Fruit fly (Drosophila melanogaster): Measurements from ENCODE around the gene CG11658.

The CG11658 gene

DNA sequence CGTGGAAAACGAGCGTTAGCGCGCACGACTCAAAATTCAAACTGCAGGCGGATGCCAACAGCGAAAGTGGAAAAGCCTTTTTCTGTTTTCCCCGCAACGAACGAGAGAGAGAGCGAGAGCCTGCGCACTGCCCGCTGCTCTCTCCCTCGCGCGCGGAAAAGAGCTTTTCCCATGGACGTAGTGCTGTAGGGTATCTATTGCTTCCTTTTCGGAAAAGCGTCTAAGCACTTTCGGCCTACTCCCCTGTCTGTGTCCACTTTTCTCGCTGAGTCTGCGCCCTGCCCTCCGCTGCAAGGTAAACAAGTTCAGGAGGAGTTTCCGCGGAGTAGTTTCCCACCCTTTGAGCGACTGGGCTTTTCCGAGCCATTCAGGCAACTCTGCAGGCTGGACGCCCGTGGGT is 28.1 kb downstream of the CG11658 start, which contains the start of gene CG32085 (continued):
- TF ChIP-seq CG4617 (GFP tag; optimal IDR thresholded peaks at IDR 0.05; ENCODE audit: borderline replicate concordance) (no peak), pfk (GFP tag; optimal IDR thresholded peaks at IDR 0.05) (no peak), trem (tag; optimal IDR thresholded peaks at IDR 0.05) (no peak), dmrt11E (tag; optimal IDR thresholded peaks at IDR 0.05) (no peak), HLHmδ (GFP tag; optimal IDR thresholded peaks at IDR 0.05) (peak; percentile 18), CG17385 (GFP tag; optimal IDR thresholded peaks at IDR 0.05) (peak; percentile 27), usp (GFP tag; optimal IDR thresholded peaks at IDR 0.05) (no peak), Hr39 (optimal IDR thresholded peaks at IDR 0.05) (no peak), dysf (GFP tag; IDR thresholded peaks at IDR 0.05) (peak; percentile 82), CG14710 (tag; optimal IDR thresholded peaks at IDR 0.05) (no peak), ap (GFP tag; IDR thresholded peaks at IDR 0.05) (no peak), E2f2 (GFP tag; IDR thresholded peaks at IDR 0.05) (peak; percentile 47), CG4424 (GFP tag; optimal IDR thresholded peaks at IDR 0.05) (peak; percentile 51), fd64A (GFP tag; optimal IDR thresholded peaks at IDR 0.05) (no peak), CG14667 (GFP tag; IDR thresholded peaks at IDR 0.05) (peak; percentile 50; the same call in 1 of the 2 replicates), disco-r (GFP tag; optimal IDR thresholded peaks at IDR 0.05) (no peak), CG7745 (tag; optimal IDR thresholded peaks at IDR 0.05) (no peak), CG3726 (GFP tag; IDR thresholded peaks at IDR 0.05) (no peak), Lim3 (GFP tag; IDR thresholded peaks at IDR 0.05) (no peak), CG7357 (GFP tag; IDR thresholded peaks at IDR 0.05) (0 out of 3 replicates have a peak, but pooled peaks have one; percentile 43), schlank (tag; optimal IDR thresholded peaks at IDR 0.05) (peak; percentile 67), CG13296 (GFP tag; optimal IDR thresholded peaks at IDR 0.05) (peak; percentile 61), unc-4 (GFP tag; IDR thresholded peaks at IDR 0.05; ENCODE audit: partially characterized antibody) (no peak), CG18011 (GFP tag; optimal IDR thresholded peaks at IDR 0.05) (peak; percentile 51), ac (GFP tag; optimal IDR thresholded peaks at IDR 0.05) (no peak), CG3163 (GFP tag; optimal IDR thresholded peaks at IDR 0.05) (peak; percentile 17), Nf-YC (tag; optimal IDR thresholded peaks at IDR 0.05) (peak; percentile 39), amos (GFP tag; IDR thresholded peaks at IDR 0.05; ENCODE audit: partially characterized antibody) (no peak), nom (GFP tag; optimal IDR thresholded peaks at IDR 0.05) (no peak), Xrp1 (GFP tag; IDR thresholded peaks at IDR 0.05) (no peak; the same call in 1 of the 2 replicates), bbx (GFP tag; IDR thresholded peaks at IDR 0.05; ENCODE audit: partially characterized antibody) (no peak), CoRest (tag; optimal IDR thresholded peaks at IDR 0.05) (peak; percentile 21), jigr1 (GFP tag; IDR thresholded peaks at IDR 0.05) (no peak), CG6654 (GFP tag; optimal IDR thresholded peaks at IDR 0.05) (peak; percentile 3), insv (GFP tag; optimal IDR thresholded peaks at IDR 0.05) (no peak), cato (GFP tag; optimal IDR thresholded peaks at IDR 0.05; ENCODE audit: borderline replicate concordance) (no peak), Lpt (GFP tag; optimal IDR thresholded peaks at IDR 0.05) (no peak)

DNA sequence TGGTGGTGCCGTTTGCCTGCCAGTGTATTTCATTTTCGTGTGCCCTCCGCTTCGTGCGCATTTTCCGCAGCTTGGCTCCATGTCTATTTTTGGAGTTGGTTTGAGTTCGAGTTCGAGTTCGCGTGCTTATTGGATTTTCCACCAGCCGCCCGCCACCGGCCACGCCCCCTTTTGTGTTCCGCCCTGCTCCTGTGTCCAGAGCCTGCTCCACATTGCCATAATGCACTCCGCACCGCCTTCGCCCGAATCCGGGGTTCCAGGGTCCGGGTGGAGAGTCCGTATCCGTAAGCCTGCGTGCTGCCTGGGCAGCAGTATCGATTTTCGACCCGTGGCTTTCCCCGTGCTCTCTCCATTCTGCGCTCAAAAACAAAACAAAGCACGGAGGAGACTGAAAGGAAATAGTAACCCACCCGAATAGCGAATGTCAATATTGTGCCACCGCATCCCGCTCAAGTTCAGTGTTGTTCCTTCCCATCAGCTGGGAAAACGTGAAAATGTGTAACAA is 30.0 kb downstream of the CG11658 start:
- TF ChIP-seq h (optimal IDR thresholded peaks at IDR 0.05) (no peak), Gsc (GFP tag; IDR thresholded peaks at IDR 0.05) (no peak), croc (GFP tag; conservative IDR thresholded peaks at IDR 0.05) (no peak), gcm2 (GFP tag; optimal IDR thresholded peaks at IDR 0.05) (no peak), CG4328 (GFP tag; optimal IDR thresholded peaks at IDR 0.05) (no peak), CG7786 (GFP tag; optimal IDR thresholded peaks at IDR 0.05) (no peak), CG17568 (GFP tag; optimal IDR thresholded peaks at IDR 0.05) (no peak), Oli (tag; optimal IDR thresholded peaks at IDR 0.05) (no peak), Dref (GFP tag; IDR thresholded peaks at IDR 0.05) (0 out of 2 replicates have a peak, but pooled peaks have one; percentile 26), onecut (GFP tag; IDR thresholded peaks at IDR 0.05) (peak; percentile 98), CHES-1-like (GFP tag; optimal IDR thresholded peaks at IDR 0.05) (no peak), CG10147 (GFP tag; optimal IDR thresholded peaks at IDR 0.05) (no peak), BEAF-32 (GFP tag; optimal IDR thresholded peaks at IDR 0.05) (no peak), Nf-YA (GFP tag; IDR thresholded peaks at IDR 0.05) (no peak), CoRest (tag; optimal IDR thresholded peaks at IDR 0.05) (no peak), B-H1 (GFP tag; IDR thresholded peaks at IDR 0.05) (no peak), gt (GFP tag; IDR thresholded peaks at IDR 0.05) (no peak), stc (GFP tag; IDR thresholded peaks at IDR 0.05) (no peak)

Measured in whole organism, embryonic.